Worm (Caenorhabditis elegans) whole organism, L1 larva: ENCODE measurements around the gene F48B9.1.

ENCODE experiments used
- C16A3.4 ChIP-seq: fragments of 150-350 bp; optimal IDR thresholded peaks from 2 replicates; lab custom pipeline; 2014; ENCODE audit warnings: missing biosample characterization, missing genetic modification characterization
- C34B4.2 ChIP-seq: sonication (generic microtip); optimal IDR thresholded peaks from 2 replicates; lab custom pipeline; 2017; ENCODE audit warnings: mild to moderate bottlenecking, missing genetic modification characterization, missing compliant biosample characterization
- F16B12.6 ChIP-seq: fragments of 150-350 bp; optimal IDR thresholded peaks from 2 replicates; lab custom pipeline; 2014; ENCODE audit warnings: missing biosample characterization, missing genetic modification characterization
- aha-1 ChIP-seq: fragments of 150-350 bp; optimal IDR thresholded peaks from 2 replicates; lab custom pipeline; 2014; ENCODE audit warnings: missing biosample characterization, missing genetic modification characterization
- blmp-1 ChIP-seq: fragments of 150-350 bp; optimal IDR thresholded peaks from 2 replicates; lab custom pipeline; 2014; ENCODE audit warnings: missing biosample characterization, missing genetic modification characterization
- ceh-63 ChIP-seq: fragments of 200-800 bp; sonication (Bioruptor generic); optimal IDR thresholded peaks from 2 replicates; lab custom pipeline; 2018; ENCODE audit warnings: mild to moderate bottlenecking, missing genetic modification characterization, missing compliant biosample characterization
- ceh-88 ChIP-seq: fragments of 200-800 bp; sonication (Bioruptor generic); IDR thresholded peaks from 2 replicates; pipeline ENCODE4 v1.3.6; 2022; ENCODE audit warnings: missing genetic modification characterization, missing compliant biosample characterization
- ceh-90 ChIP-seq: sonication (generic microtip); optimal IDR thresholded peaks from 2 replicates; lab custom pipeline; 2016; ENCODE audit warnings: missing genetic modification characterization, missing compliant biosample characterization
- ces-1 ChIP-seq: fragments of 150-350 bp; optimal IDR thresholded peaks from 2 replicates; lab custom pipeline; 2014; ENCODE audit warnings: missing biosample characterization, missing genetic modification reagents, missing genetic modification characterization
- dsc-1 ChIP-seq: sonication (generic microtip); optimal IDR thresholded peaks from 2 replicates; lab custom pipeline; 2016; ENCODE audit warnings: mild to moderate bottlenecking, missing genetic modification characterization, missing compliant biosample characterization
- efl-1 ChIP-seq, 4 experiments: fragments of 150-350 bp; optimal IDR thresholded peaks in 3 of 4; peaks in 1 of 4; 1 replicate in 1 of 4; 2 replicates in 3 of 4; lab custom pipeline; 2014; ENCODE audit warnings: missing biosample characterization in 2 of 4, missing genetic modification characterization in 2 of 4, missing genetic modification reagents in 2 of 4
- efl-3 ChIP-seq: fragments of 200-800 bp; sonication (Bioruptor generic); optimal IDR thresholded peaks from 2 replicates; lab custom pipeline; 2018; ENCODE audit warnings: mild to moderate bottlenecking, missing genetic modification characterization, missing compliant biosample characterization
- egl-13 ChIP-seq: sonication (generic microtip); optimal IDR thresholded peaks from 2 replicates; lab custom pipeline; 2016; ENCODE audit warnings: missing genotype, missing genetic modification reagents, missing genetic modification characterization, missing compliant biosample characterization
- elt-3 ChIP-seq, 6 experiments: fragments of 150-350 bp in 1 of 6; sonication (generic microtip); optimal IDR thresholded peaks; 2 replicates each; lab custom pipeline; 2017 to 2018; ENCODE audit warnings: missing biosample characterization in 6 of 6, missing genetic modification characterization in 6 of 6, inconsistent platforms in 1 of 6
- ets-5 ChIP-seq: fragments of 200-800 bp; sonication (Bioruptor generic); IDR thresholded peaks from 2 replicates; pipeline ENCODE4 v1.3.6; 2022; ENCODE audit warnings: missing genetic modification characterization, missing compliant biosample characterization
- fkh-4 ChIP-seq: sonication (generic microtip); optimal IDR thresholded peaks from 2 replicates; lab custom pipeline; 2016; ENCODE audit warnings: missing compliant biosample characterization, missing genetic modification characterization, borderline replicate concordance
- fkh-8 ChIP-seq: sonication (generic microtip); optimal IDR thresholded peaks from 2 replicates; lab custom pipeline; 2016; ENCODE audit warnings: mild to moderate bottlenecking, missing genetic modification characterization, missing compliant biosample characterization
- fos-1 ChIP-seq: fragments of 150-350 bp; optimal IDR thresholded peaks from 2 replicates; lab custom pipeline; 2014; ENCODE audit warnings: missing biosample characterization, missing genetic modification characterization
- hlh-17 ChIP-seq: fragments of 200-800 bp; sonication (Bioruptor generic); optimal IDR thresholded peaks from 2 replicates; lab custom pipeline; 2018; ENCODE audit warnings: missing genetic modification characterization, mild to moderate bottlenecking, missing compliant biosample characterization, moderate library complexity, borderline replicate concordance
- hpl-2 ChIP-seq: fragments of 150-350 bp; optimal IDR thresholded peaks from 2 replicates; lab custom pipeline; 2014; ENCODE audit warnings: missing biosample characterization, missing genetic modification reagents, missing genetic modification characterization
- irx-1 ChIP-seq: sonication (generic microtip); optimal IDR thresholded peaks from 2 replicates; lab custom pipeline; 2016; ENCODE audit warnings: missing genetic modification characterization, missing compliant biosample characterization
- isw-1 ChIP-seq: fragments of 200-800 bp; sonication (Bioruptor generic); IDR thresholded peaks from 2 replicates; pipeline ENCODE4 v1.3.6; 2022; ENCODE audit warnings: missing genetic modification characterization, missing compliant biosample characterization
- jun-1 ChIP-seq: fragments of 150-350 bp; optimal IDR thresholded peaks from 2 replicates; lab custom pipeline; 2014; ENCODE audit warnings: missing biosample characterization, missing genetic modification reagents, missing genetic modification characterization
- lin-13 ChIP-seq: fragments of 150-350 bp; optimal IDR thresholded peaks from 2 replicates; lab custom pipeline; 2014; ENCODE audit warnings: missing biosample characterization, missing genetic modification reagents, missing genetic modification characterization
- lin-14 ChIP-seq: fragments of 200-800 bp; sonication (Bioruptor generic); optimal IDR thresholded peaks from 2 replicates; lab custom pipeline; 2018; ENCODE audit warnings: mild to moderate bottlenecking, missing genetic modification characterization, moderate library complexity, missing compliant biosample characterization
- lir-3 ChIP-seq: sonication (generic microtip); optimal IDR thresholded peaks from 2 replicates; lab custom pipeline; 2016; ENCODE audit warnings: mild to moderate bottlenecking, missing genetic modification characterization, moderate library complexity, missing compliant biosample characterization; ENCODE audit not compliant: poor library complexity
- mdl-1 ChIP-seq, 2 experiments: fragments of 150-350 bp; optimal IDR thresholded peaks; 2 replicates each; lab custom pipeline; 2014 to 2017; ENCODE audit warnings: missing biosample characterization in 2 of 2, missing genetic modification characterization in 2 of 2, inconsistent platforms in 1 of 2
- mep-1 ChIP-seq: fragments of 150-350 bp; optimal IDR thresholded peaks from 2 replicates; lab custom pipeline; 2014; ENCODE audit warnings: missing biosample characterization, missing genetic modification characterization
- nhr-12 ChIP-seq: sonication (generic microtip); optimal IDR thresholded peaks from 2 replicates; lab custom pipeline; 2017; ENCODE audit warnings: missing biosample characterization, missing genetic modification characterization
- nhr-20 ChIP-seq: sonication (generic microtip); optimal IDR thresholded peaks from 2 replicates; lab custom pipeline; 2016; ENCODE audit warnings: mild to moderate bottlenecking, missing genetic modification characterization, missing compliant biosample characterization
- nhr-71 ChIP-seq: sonication (generic microtip); optimal IDR thresholded peaks from 2 replicates; lab custom pipeline; 2016; ENCODE audit warnings: mild to moderate bottlenecking, missing genetic modification characterization, moderate library complexity, missing compliant biosample characterization
- nhr-84 ChIP-seq: sonication (generic microtip); optimal IDR thresholded peaks from 2 replicates; lab custom pipeline; 2017; ENCODE audit warnings: missing biosample characterization, missing genetic modification characterization
- nhr-85 ChIP-seq: sonication (generic microtip); peaks from one replicate; lab custom pipeline; 2016; ENCODE audit warnings: missing genetic modification characterization, inconsistent platforms, missing compliant biosample characterization
- nhr-90 ChIP-seq: sonication (generic microtip); optimal IDR thresholded peaks from 2 replicates; lab custom pipeline; 2016; ENCODE audit warnings: mild to moderate bottlenecking, missing genetic modification characterization, missing compliant biosample characterization; ENCODE audit not compliant: poor library complexity
- pag-3 ChIP-seq: sonication (generic microtip); optimal IDR thresholded peaks from 2 replicates; lab custom pipeline; 2017; ENCODE audit warnings: missing genetic modification characterization, mild to moderate bottlenecking, missing compliant biosample characterization, antibody characterized with exemption, borderline replicate concordance; ENCODE audit not compliant: insufficient read depth
- rnt-1 ChIP-seq: sonication (generic microtip); optimal IDR thresholded peaks from 2 replicates; lab custom pipeline; 2016; ENCODE audit warnings: mild to moderate bottlenecking, missing genetic modification characterization, moderate library complexity, missing compliant biosample characterization
- snpc-4 ChIP-seq: fragments of 150-350 bp; optimal IDR thresholded peaks from 2 replicates; lab custom pipeline; 2014; ENCODE audit warnings: missing biosample characterization, missing genetic modification characterization
- snu-23 ChIP-seq: sonication (generic microtip); optimal IDR thresholded peaks from 2 replicates; lab custom pipeline; 2016; ENCODE audit warnings: missing genetic modification characterization, missing compliant biosample characterization
- sox-4 ChIP-seq: sonication (generic microtip); optimal IDR thresholded peaks from 2 replicates; lab custom pipeline; 2016; ENCODE audit warnings: missing genetic modification characterization, missing compliant biosample characterization
- sup-37 ChIP-seq: fragments of 200-800 bp; sonication (Bioruptor generic); optimal IDR thresholded peaks from 2 replicates; lab custom pipeline; 2018; ENCODE audit warnings: mild to moderate bottlenecking, missing genetic modification characterization, missing compliant biosample characterization
- tbx-2 ChIP-seq: sonication (generic microtip); optimal IDR thresholded peaks from 2 replicates; lab custom pipeline; 2016; ENCODE audit warnings: missing genetic modification characterization, missing compliant biosample characterization
- unc-130 ChIP-seq: fragments of 150-350 bp; optimal IDR thresholded peaks from 2 replicates; lab custom pipeline; 2017; ENCODE audit warnings: missing biosample characterization, missing genetic modification characterization, inconsistent platforms
- unc-30 ChIP-seq: sonication (generic microtip); optimal IDR thresholded peaks from 2 replicates; lab custom pipeline; 2017; ENCODE audit warnings: missing biosample characterization, missing genetic modification characterization
- unc-62 ChIP-seq: fragments of 150-350 bp; optimal IDR thresholded peaks from 2 replicates; lab custom pipeline; 2014; ENCODE audit warnings: missing biosample characterization, missing genetic modification reagents, missing genetic modification characterization
- unc-86 ChIP-seq: sonication (generic microtip); optimal IDR thresholded peaks from 2 replicates; lab custom pipeline; 2016; ENCODE audit warnings: missing genetic modification characterization, missing compliant biosample characterization
- unc-98 ChIP-seq: fragments of 200-800 bp; sonication (Bioruptor generic); IDR thresholded peaks from 2 replicates; pipeline ENCODE4 v1.3.6; 2022; ENCODE audit warnings: missing genetic modification characterization, missing compliant biosample characterization
- xbp-1 ChIP-seq: sonication (generic microtip); optimal IDR thresholded peaks from 2 replicates; lab custom pipeline; 2016; ENCODE audit warnings: missing genetic modification characterization, missing compliant biosample characterization
- zag-1 ChIP-seq: fragments of 150-350 bp; optimal IDR thresholded peaks from 2 replicates; lab custom pipeline; 2014; ENCODE audit warnings: missing biosample characterization, missing genetic modification characterization
- zip-4 ChIP-seq: fragments of 200-800 bp; sonication (Bioruptor generic); optimal IDR thresholded peaks from 2 replicates; lab custom pipeline; 2018; ENCODE audit warnings: mild to moderate bottlenecking, missing genetic modification characterization, moderate library complexity, missing compliant biosample characterization

Gene F48B9.1

DNA sequence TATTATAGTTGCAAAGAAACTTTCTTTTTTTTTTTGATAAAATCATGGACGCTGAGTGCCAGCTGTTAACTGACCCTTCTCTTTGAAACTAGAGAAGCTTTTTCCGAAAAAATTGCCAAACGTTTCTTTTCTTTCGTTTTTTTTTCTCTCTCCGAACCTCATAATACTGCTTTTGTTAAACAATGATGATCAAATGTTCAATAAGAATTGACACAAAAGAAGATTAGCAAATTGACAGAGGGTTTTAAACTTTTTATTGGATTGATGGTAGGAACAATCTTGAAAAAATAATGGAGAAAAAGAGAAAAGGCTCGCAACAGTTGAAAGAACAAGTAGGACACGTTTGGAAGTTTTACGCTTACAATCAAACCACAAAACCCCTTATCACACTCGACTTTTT, 40.2 kb downstream of the F48B9.1 start, which contains the start of gene hex-1:
TSS of gene hex-1 (plus strand) at position 301 of the 400 bp plus-strand sequence.
- TF ChIP-seq mdl-1 (tag; optimal IDR thresholded peaks at IDR 0.05; lab: Kevin White, UChicago) (no peak), lir-3 (tag; lab: Kevin White, UChicago) (no peak), mep-1 (tag; lab: Kevin White, UChicago) (no peak)

DNA sequence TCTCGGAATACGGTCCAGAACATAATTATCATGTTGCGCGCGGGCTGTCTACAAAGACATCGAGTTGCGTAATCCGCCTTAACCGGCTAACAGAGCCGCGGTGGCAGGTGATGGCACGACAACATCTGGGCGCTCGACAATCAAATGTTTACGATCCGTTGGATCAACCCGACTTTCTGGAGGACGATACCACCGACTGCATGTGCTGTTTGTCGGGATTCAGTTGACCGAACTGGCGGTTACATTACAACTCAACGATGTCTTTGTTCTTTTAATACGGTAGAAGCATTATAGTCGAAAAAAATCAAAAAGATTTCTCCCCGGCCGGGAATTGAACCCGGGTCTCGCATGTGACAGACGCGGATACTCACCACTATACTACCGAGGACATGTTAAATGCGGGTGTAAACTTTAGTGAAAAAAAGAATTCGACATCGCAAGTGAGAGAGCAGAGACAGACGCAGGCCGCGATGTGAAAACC, 46.2 kb downstream of the F48B9.1 start:
- TF ChIP-seq egl-13 (tag; lab: Kevin White, UChicago), result peak; percentile 36
- TF ChIP-seq ets-5 (GFP tag; lab: Robert Waterston, UW), result no peak
- no peak for TF ChIP-seq ces-1 (GFP tag; lab: Kevin White, UChicago)
- TF ChIP-seq hlh-17 (GFP tag; lab: Kevin White, UChicago), result no peak
- TF ChIP-seq snu-23 (GFP tag; lab: Kevin White, UChicago), result peak; percentile 82
- TF ChIP-seq zag-1 (tag; lab: Kevin White, UChicago), result no peak
- TF ChIP-seq efl-3 (GFP tag; lab: Kevin White, UChicago), result no peak
- TF ChIP-seq unc-62 (GFP tag; lab: Kevin White, UChicago), result no peak
- peak; percentile 60 for TF ChIP-seq xbp-1
- TF ChIP-seq nhr-84 (tag; lab: Kevin White, UChicago), result no peak
- TF ChIP-seq elt-3 (tag; optimal IDR thresholded peaks at IDR 0.05; lab: Kevin White, UChicago), result peak in 1 of 6 experiments; percentile 53
- peak; percentile 12 for TF ChIP-seq F16B12.6 (tag; lab: Kevin White, UChicago)
- TF ChIP-seq rnt-1 (tag; lab: Kevin White, UChicago), result peak; percentile 67
- peak; percentile 77 for TF ChIP-seq nhr-71
- TF ChIP-seq jun-1, result peak; percentile 79
- peak; percentile 71 for TF ChIP-seq lin-14 (GFP tag; lab: Kevin White, UChicago)
- peak; percentile 66 for TF ChIP-seq nhr-20 (tag; lab: Kevin White, UChicago)
- peak; percentile 48 for TF ChIP-seq pag-3 (tag; lab: Kevin White, UChicago)
- no peak for TF ChIP-seq C34B4.2 (tag; lab: Kevin White, UChicago)
- no peak; the same call in 1 of the 2 replicates for TF ChIP-seq isw-1 (GFP tag; lab: Robert Waterston, UW)
- peak; percentile 69 for TF ChIP-seq fkh-8
- TF ChIP-seq dsc-1 (tag; lab: Kevin White, UChicago), result peak; percentile 77
- no peak for TF ChIP-seq aha-1 (tag; lab: Kevin White, UChicago)
- peak in 1 of 2 experiments; percentile 69 for TF ChIP-seq mdl-1 (tag; optimal IDR thresholded peaks at IDR 0.05; lab: Kevin White, UChicago)
- TF ChIP-seq ceh-63, result peak; percentile 29
- peak; percentile 17 for TF ChIP-seq blmp-1 (tag; lab: Kevin White, UChicago)
- TF ChIP-seq unc-86, result peak; percentile 47
- TF ChIP-seq tbx-2 (tag; lab: Kevin White, UChicago), result peak; percentile 59
- TF ChIP-seq nhr-90, result peak; percentile 76
- TF ChIP-seq fkh-4 (tag; lab: Kevin White, UChicago), result peak; percentile 7
- peak; percentile 43 for TF ChIP-seq zip-4 (GFP tag; lab: Kevin White, UChicago)
- TF ChIP-seq sox-4, result peak; percentile 0
- no peak for TF ChIP-seq snpc-4 (tag; lab: Kevin White, UChicago)
- peak; percentile 65 for TF ChIP-seq C16A3.4 (tag; lab: Kevin White, UChicago)
- no peak for TF ChIP-seq hpl-2
- TF ChIP-seq lin-13 (GFP tag; lab: Kevin White, UChicago), result peak; percentile 61
- peak; percentile 61; the same call in 1 of the 2 replicates for TF ChIP-seq ceh-88 (GFP tag; lab: Robert Waterston, UW)
- peak; percentile 33 for TF ChIP-seq fos-1 (tag; lab: Kevin White, UChicago)
- TF ChIP-seq nhr-12 (tag; lab: Kevin White, UChicago), result no peak
- TF ChIP-seq nhr-85 (tag; lab: Kevin White, UChicago), result peak; percentile 80
- no peak for TF ChIP-seq ceh-90 (tag; lab: Kevin White, UChicago)
- peak; percentile 29 for TF ChIP-seq unc-130
- 0 out of 2 replicates have a peak, but pooled peaks have one; percentile 28 for TF ChIP-seq unc-98 (GFP tag; lab: Robert Waterston, UW)
- TF ChIP-seq sup-37 (GFP tag; lab: Kevin White, UChicago), result peak; percentile 44
- TF ChIP-seq unc-30 (tag; lab: Kevin White, UChicago), result no peak
- TF ChIP-seq irx-1 (tag; lab: Kevin White, UChicago), result peak; percentile 46
- TF ChIP-seq efl-1 (optimal IDR thresholded peaks at IDR 0.05; lab: Kevin White, UChicago), result peak; percentile 14 to 41
- TF ChIP-seq efl-1 (GFP tag; optimal IDR thresholded peaks at IDR 0.05 in 1 of 2; lab: Kevin White, UChicago), result peak in 1 of 2 experiments; percentile 94
